Fruit fly (Drosophila melanogaster) whole organism, prepupa: ENCODE data around the gene CG31229.

ENCODE experiments used
- Blimp-1 ChIP-seq: fragments of 200-800 bp; sonication (Bioruptor generic); optimal IDR thresholded peaks from 3 replicates; lab custom pipeline; 2017; ENCODE audit warnings: missing biosample characterization, missing genetic modification characterization, mild to moderate bottlenecking, moderate library complexity, missing genetic modification reagents
- CG10669 ChIP-seq: fragments of 200-800 bp; sonication (Bioruptor generic); optimal IDR thresholded peaks from 3 replicates; lab custom pipeline; 2018; ENCODE audit warnings: missing biosample characterization, mild to moderate bottlenecking, missing genetic modification characterization, moderate library complexity
- CG11294 ChIP-seq: fragments of 200-800 bp; sonication (Bioruptor generic); IDR thresholded peaks from 2 replicates; pipeline ENCODE4 v1.3.6; 2022; ENCODE audit warnings: missing biosample characterization, missing genetic modification characterization
- CG11762 ChIP-seq: fragments of 200-800 bp; sonication (Bioruptor generic); optimal IDR thresholded peaks from 3 replicates; lab custom pipeline; 2016; ENCODE audit warnings: missing biosample characterization, missing genetic modification characterization; ENCODE audit not compliant: insufficient read depth
- CG11902 ChIP-seq: fragments of 200-800 bp; sonication (Bioruptor generic); optimal IDR thresholded peaks from 3 replicates; lab custom pipeline; 2016; ENCODE audit warnings: missing biosample characterization, missing genetic modification characterization
- CG15336 ChIP-seq: fragments of 200-800 bp; sonication (Bioruptor generic); IDR thresholded peaks from 2 replicates; pipeline ENCODE4 v1.3.6; 2022; ENCODE audit warnings: missing biosample characterization, missing genetic modification characterization
- CG1621 ChIP-seq: fragments of 200-800 bp; sonication (Bioruptor generic); optimal IDR thresholded peaks from 3 replicates; lab custom pipeline; 2018; ENCODE audit warnings: missing biosample characterization, mild to moderate bottlenecking, missing genetic modification characterization
- CG3032 ChIP-seq: fragments of 200-800 bp; optimal IDR thresholded peaks from 2 replicates; lab custom pipeline; 2019; ENCODE audit warnings: missing biosample characterization, mild to moderate bottlenecking, missing genetic modification characterization, moderate library complexity
- CG31627 ChIP-seq: fragments of 200-800 bp; sonication (Bioruptor generic); optimal IDR thresholded peaks from 3 replicates; lab custom pipeline; 2016; ENCODE audit warnings: missing biosample characterization, missing genetic modification characterization
- CG34406 ChIP-seq: fragments of 200-800 bp; sonication (Bioruptor generic); optimal IDR thresholded peaks from 3 replicates; lab custom pipeline; 2016; ENCODE audit warnings: missing biosample characterization, missing genetic modification characterization
- CG3919 ChIP-seq: fragments of 200-800 bp; sonication (Bioruptor generic); optimal IDR thresholded peaks from 3 replicates; lab custom pipeline; 2016; ENCODE audit warnings: missing biosample characterization, missing genetic modification characterization
- CG6163 ChIP-seq: fragments of 200-800 bp; sonication (Bioruptor generic); IDR thresholded peaks from 3 replicates; pipeline ENCODE4 v1.3.6; 2022; ENCODE audit warnings: missing biosample characterization, missing genetic modification characterization
- CG6792 ChIP-seq: fragments of 200-800 bp; sonication (Bioruptor generic); optimal IDR thresholded peaks from 3 replicates; lab custom pipeline; 2016; ENCODE audit warnings: missing biosample characterization, missing genetic modification characterization
- CG6808 ChIP-seq: fragments of 200-800 bp; sonication (Bioruptor generic); optimal IDR thresholded peaks from 3 replicates; lab custom pipeline; 2017; ENCODE audit warnings: missing biosample characterization, missing genetic modification characterization, mild to moderate bottlenecking, moderate library complexity, missing genetic modification reagents
- CG6854 ChIP-seq: fragments of 200-800 bp; sonication (Bioruptor generic); optimal IDR thresholded peaks from 2 replicates; lab custom pipeline; 2017; ENCODE audit warnings: missing biosample characterization, mild to moderate bottlenecking, missing genetic modification characterization
- CG7368 ChIP-seq: fragments of 200-800 bp; sonication (Bioruptor generic); optimal IDR thresholded peaks from 3 replicates; lab custom pipeline; 2016; ENCODE audit warnings: missing biosample characterization, missing genetic modification characterization
- CG8119 ChIP-seq: fragments of 200-800 bp; sonication (Bioruptor generic); IDR thresholded peaks from 3 replicates; pipeline ENCODE4 v1.3.6; 2022; ENCODE audit warnings: missing biosample characterization, missing genetic modification characterization
- CG8319 ChIP-seq: fragments of 200-800 bp; sonication (Bioruptor generic); optimal IDR thresholded peaks from 3 replicates; lab custom pipeline; 2016; ENCODE audit warnings: missing biosample characterization, missing genetic modification characterization
- CG8632 ChIP-seq: fragments of 200-800 bp; sonication (Bioruptor generic); optimal IDR thresholded peaks from 3 replicates; lab custom pipeline; 2016; ENCODE audit warnings: missing biosample characterization, missing genetic modification characterization
- CG9139 ChIP-seq: fragments of 200-800 bp; sonication (Bioruptor generic); optimal IDR thresholded peaks from 3 replicates; lab custom pipeline; 2017; ENCODE audit warnings: missing biosample characterization, mild to moderate bottlenecking, missing genetic modification characterization
- Eip75B ChIP-seq: fragments of 200-800 bp; sonication (Bioruptor generic); optimal IDR thresholded peaks from 3 replicates; lab custom pipeline; 2016; ENCODE audit warnings: missing biosample characterization, missing genetic modification characterization
- Eip78C ChIP-seq: fragments of 200-800 bp; sonication (Bioruptor generic); peaks from one replicate; lab custom pipeline; 2016; ENCODE audit warnings: missing biosample characterization, missing genetic modification characterization
- Eip93F ChIP-seq: fragments of 200-800 bp; sonication (Bioruptor generic); optimal IDR thresholded peaks from 2 replicates; lab custom pipeline; 2016; ENCODE audit warnings: missing biosample characterization, mild to moderate bottlenecking, missing genetic modification characterization
- Ets96B ChIP-seq: fragments of 200-800 bp; optimal IDR thresholded peaks from 2 replicates; lab custom pipeline; 2019; ENCODE audit warnings: missing biosample characterization, mild to moderate bottlenecking, missing genetic modification characterization, moderate library complexity
- Gug ChIP-seq: fragments of 200-800 bp; sonication (Bioruptor generic); IDR thresholded peaks from 2 replicates; pipeline ENCODE4 v1.3.6; 2022; ENCODE audit warnings: missing biosample characterization, missing genetic modification characterization
- Hr38 ChIP-seq: sonication (Bioruptor generic); optimal IDR thresholded peaks from 2 replicates; lab custom pipeline; 2016; ENCODE audit warnings: missing biosample characterization, missing genetic modification characterization
- Hr4 ChIP-seq: fragments of 200-800 bp; sonication (Bioruptor generic); optimal IDR thresholded peaks from 3 replicates; lab custom pipeline; 2016; ENCODE audit warnings: missing biosample characterization, missing genetic modification characterization
- Smox ChIP-seq: fragments of 200-800 bp; sonication (Bioruptor generic); optimal IDR thresholded peaks from 3 replicates; lab custom pipeline; 2016; ENCODE audit warnings: missing biosample characterization, missing genetic modification characterization
- Sox14 ChIP-seq: fragments of 200-800 bp; sonication (Bioruptor generic); optimal IDR thresholded peaks from 3 replicates; lab custom pipeline; 2016; ENCODE audit warnings: missing biosample characterization, missing genetic modification characterization
- Sox15 ChIP-seq: fragments of 200-800 bp; sonication (Bioruptor generic); optimal IDR thresholded peaks from 3 replicates; lab custom pipeline; 2016; ENCODE audit warnings: missing biosample characterization, missing genetic modification characterization
- achi ChIP-seq: fragments of 200-800 bp; sonication (Bioruptor generic); optimal IDR thresholded peaks from 3 replicates; lab custom pipeline; 2016; ENCODE audit warnings: missing biosample characterization, missing genetic modification characterization
- acj6 ChIP-seq: fragments of 200-800 bp; sonication (Bioruptor generic); optimal IDR thresholded peaks from 3 replicates; lab custom pipeline; 2016; ENCODE audit warnings: missing biosample characterization, missing genetic modification characterization
- cyc ChIP-seq: fragments of 200-800 bp; sonication (Bioruptor generic); optimal IDR thresholded peaks from 3 replicates; lab custom pipeline; 2016; ENCODE audit warnings: missing biosample characterization, missing genetic modification characterization
- dac ChIP-seq: fragments of 200-800 bp; sonication (Bioruptor generic); optimal IDR thresholded peaks from 2 replicates; lab custom pipeline; 2017; ENCODE audit warnings: missing biosample characterization, mild to moderate bottlenecking, missing genetic modification characterization
- dsx ChIP-seq: fragments of 200-800 bp; optimal IDR thresholded peaks from 3 replicates; lab custom pipeline; 2019; ENCODE audit warnings: missing biosample characterization, mild to moderate bottlenecking, missing genetic modification characterization, moderate library complexity; ENCODE audit not compliant: poor library complexity, severe bottlenecking
- eg ChIP-seq: fragments of 200-800 bp; sonication (Bioruptor generic); IDR thresholded peaks from 3 replicates; pipeline ENCODE4 v1.3.6; 2022; ENCODE audit warnings: missing biosample characterization, missing genetic modification characterization
- esn ChIP-seq: fragments of 200-800 bp; sonication (Bioruptor generic); optimal IDR thresholded peaks from 2 replicates; lab custom pipeline; 2016; ENCODE audit warnings: missing biosample characterization, mild to moderate bottlenecking, missing genetic modification characterization, moderate library complexity
- fd59A ChIP-seq: fragments of 200-800 bp; sonication (Bioruptor generic); optimal IDR thresholded peaks from 2 replicates; lab custom pipeline; 2017; ENCODE audit warnings: missing biosample characterization, mild to moderate bottlenecking, missing genetic modification characterization, missing genetic modification reagents
- fd85E ChIP-seq: fragments of 200-800 bp; sonication (Bioruptor generic); optimal IDR thresholded peaks from 3 replicates; lab custom pipeline; 2016; ENCODE audit warnings: missing biosample characterization, missing genetic modification characterization
- fkh ChIP-seq: fragments of 200-800 bp; sonication (Bioruptor generic); optimal IDR thresholded peaks from 3 replicates; lab custom pipeline; 2017; ENCODE audit warnings: missing biosample characterization, mild to moderate bottlenecking, missing genetic modification characterization, moderate library complexity
- lz ChIP-seq: fragments of 200-800 bp; sonication (Bioruptor generic); optimal IDR thresholded peaks from 3 replicates; lab custom pipeline; 2016; ENCODE audit warnings: missing biosample characterization, missing genetic modification characterization
- net ChIP-seq: fragments of 200-800 bp; sonication (Bioruptor generic); optimal IDR thresholded peaks from 3 replicates; lab custom pipeline; 2016; ENCODE audit warnings: missing biosample characterization, missing genetic modification characterization
- pdm3 ChIP-seq: fragments of 200-800 bp; sonication (Bioruptor generic); optimal IDR thresholded peaks from 3 replicates; lab custom pipeline; 2016; ENCODE audit warnings: missing biosample characterization, missing genetic modification characterization
- salr ChIP-seq, 2 experiments: fragments of 200-800 bp; sonication (Bioruptor generic); optimal IDR thresholded peaks; 3 replicates each; lab custom pipeline; 2016 to 2018; ENCODE audit warnings: missing biosample characterization in 2 of 2, missing genetic modification characterization in 2 of 2, mild to moderate bottlenecking in 1 of 2
- ss ChIP-seq, 2 experiments: fragments of 200-800 bp; sonication (Bioruptor generic); optimal IDR thresholded peaks; 2 replicates in 1 of 2; 3 replicates in 1 of 2; lab custom pipeline; 2017 to 2018; ENCODE audit warnings: mild to moderate bottlenecking in 2 of 2, missing biosample characterization in 2 of 2, missing genetic modification characterization in 2 of 2, moderate library complexity in 1 of 2
- topi ChIP-seq: fragments of 200-800 bp; sonication (Bioruptor generic); optimal IDR thresholded peaks from 3 replicates; lab custom pipeline; 2016; ENCODE audit warnings: missing biosample characterization, missing genetic modification characterization
- vri ChIP-seq: fragments of 200-800 bp; sonication (Bioruptor generic); optimal IDR thresholded peaks from 3 replicates; lab custom pipeline; 2016; ENCODE audit warnings: missing biosample characterization, mild to moderate bottlenecking, missing genetic modification characterization

CG31229 gene

dm6 chr3R:18669152-18669551 is 1.5 kb downstream of the CG31229 start, which contains the start of gene CG7702:
Gene CG7702 (plus strand): TSS chr3R:18669390.
- peak; percentile 58 for TF ChIP-seq dsx (GFP tag; lab: Kevin White, UChicago)
- TF ChIP-seq CG15336 (GFP tag; lab: Robert Waterston, UW) = peak; percentile 34; the same call in 1 of the 2 replicates
- TF ChIP-seq CG6792 = no peak
- peak; percentile 2 for TF ChIP-seq CG1621
- peak; percentile 17 for TF ChIP-seq vri
- TF ChIP-seq CG3032 (tag; lab: Kevin White, UChicago) = no peak
- no peak for TF ChIP-seq Hr38 (GFP tag; lab: Kevin White, UChicago)
- TF ChIP-seq CG7368 = no peak
- TF ChIP-seq salr (GFP tag; optimal IDR thresholded peaks at IDR 0.05; lab: Kevin White, UChicago) = no peak
- peak; percentile 29 for TF ChIP-seq Eip93F (GFP tag; lab: Kevin White, UChicago)
- TF ChIP-seq Gug (GFP tag; lab: Robert Waterston, UW) = no peak
- TF ChIP-seq CG8119 (GFP tag; lab: Robert Waterston, UW) = peak; percentile 22; the same call in 1 of the 3 replicates
- peak; percentile 52; the same call in 1 of the 3 replicates for TF ChIP-seq eg (GFP tag; lab: Robert Waterston, UW)
- peak; percentile 11 for TF ChIP-seq CG6808 (GFP tag; lab: Kevin White, UChicago)
- TF ChIP-seq fd85E (GFP tag; lab: Kevin White, UChicago) = no peak
- peak; percentile 5; the same call in 1 of the 3 replicates for TF ChIP-seq CG6163 (GFP tag; lab: Robert Waterston, UW)
- TF ChIP-seq Eip78C (GFP tag; lab: Kevin White, UChicago) = peak; percentile 58
- TF ChIP-seq CG11762 (GFP tag; lab: Kevin White, UChicago) = no peak
- no peak for TF ChIP-seq Ets96B (tag; lab: Kevin White, UChicago)
- TF ChIP-seq CG6854 (GFP tag; lab: Kevin White, UChicago) = peak; percentile 3
- TF ChIP-seq, all 60 proteins: peak for 11

- TF ChIP-seq pdm3 (GFP tag; lab: Kevin White, UChicago) (no peak), lz (GFP tag; lab: Kevin White, UChicago) (peak; percentile 57), fkh (GFP tag; lab: Kevin White, UChicago) (peak; percentile 2), CG31627 (peak; percentile 62), ss (GFP tag; optimal IDR thresholded peaks at IDR 0.05; lab: Kevin White, UChicago) (peak; percentile 47 to 66), CG1621 (peak; percentile 34), CG6792 (peak; percentile 51), eg (GFP tag; lab: Robert Waterston, UW) (peak; percentile 80), cyc (peak; percentile 62), CG8632 (GFP tag; lab: Kevin White, UChicago) (peak; percentile 37), dsx (GFP tag; lab: Kevin White, UChicago) (no peak), Ets96B (tag; lab: Kevin White, UChicago) (peak; percentile 75), Sox14 (GFP tag; lab: Kevin White, UChicago) (peak; percentile 76), CG15336 (GFP tag; lab: Robert Waterston, UW) (peak; percentile 80), Eip75B (GFP tag; lab: Kevin White, UChicago) (peak; percentile 62), esn (peak; percentile 58), Smox (GFP tag; lab: Kevin White, UChicago) (no peak), CG10669 (peak; percentile 64), topi (GFP tag; lab: Kevin White, UChicago) (peak; percentile 68), Blimp-1 (GFP tag; lab: Kevin White, UChicago) (no peak), CG6808 (GFP tag; lab: Kevin White, UChicago) (peak; percentile 75), dac (GFP tag; lab: Kevin White, UChicago) (peak; percentile 45), salr (GFP tag; optimal IDR thresholded peaks at IDR 0.05; lab: Kevin White, UChicago) (peak in 1 of 2 experiments; percentile 66), CG11294 (GFP tag; lab: Robert Waterston, UW) (peak; percentile 64), CG9139 (GFP tag; lab: Kevin White, UChicago) (no peak), fd59A (GFP tag; lab: Kevin White, UChicago) (peak; percentile 54), CG3032 (tag; lab: Kevin White, UChicago) (peak; percentile 72), CG11902 (GFP tag; lab: Kevin White, UChicago) (peak; percentile 26), net (GFP tag; lab: Kevin White, UChicago) (peak; percentile 60), CG34406 (peak; percentile 49), Sox15 (GFP tag; lab: Kevin White, UChicago) (no peak), Eip93F (GFP tag; lab: Kevin White, UChicago) (no peak), CG6854 (GFP tag; lab: Kevin White, UChicago) (no peak), CG3919 (GFP tag; lab: Kevin White, UChicago) (peak; percentile 65), Hr4 (no peak), acj6 (peak; percentile 72), CG8319 (peak; percentile 3), CG6163 (GFP tag; lab: Robert Waterston, UW) (peak; percentile 79; the same call in 2 of the 3 replicates), fd85E (GFP tag; lab: Kevin White, UChicago) (no peak), achi (GFP tag; lab: Kevin White, UChicago) (peak; percentile 69), CG7368 (peak; percentile 17)
These were observed 2.2 kb downstream of the CG31229 start for dm6 chr3R:18669812-18670211.
